Worm (Caenorhabditis elegans): Measurements from ENCODE around the gene ikke-1.
A peak's percentile ranks its signal among the peaks of the same experiment; 100 is the strongest.

ikke-1 gene

ce11 chrIII:9075539-9075938, 25.0 kb upstream of the ikke-1 start, which contains the start of gene F02A9.7:
Gene F02A9.7 (minus strand): TSS chrIII:9075639.
- TF ChIP-seq zip-11 (GFP tag; IDR thresholded peaks at IDR 0.05) (no peak), dmd-6 (GFP tag; IDR thresholded peaks at IDR 0.05) (no peak), lim-7 (GFP tag; IDR thresholded peaks at IDR 0.05) (no peak), zag-1 (tag; optimal IDR thresholded peaks at IDR 0.05) (no peak), ceh-28 (tag; optimal IDR thresholded peaks at IDR 0.05) (no peak), hlh-11 (tag; optimal IDR thresholded peaks at IDR 0.05) (no peak), saeg-2 (GFP tag; IDR thresholded peaks at IDR 0.05) (no peak), hlh-30 (tag; optimal IDR thresholded peaks at IDR 0.05; ENCODE audit: insufficient read depth) (no peak), nhr-28 (tag; optimal IDR thresholded peaks at IDR 0.05) (no peak), zfp-3 (GFP tag; conservative IDR thresholded peaks at IDR 0.05) (no peak), nhr-102 (tag; optimal IDR thresholded peaks at IDR 0.05) (no peak), cey-2 (tag; optimal IDR thresholded peaks at IDR 0.05; ENCODE audit: borderline replicate concordance, insufficient read depth) (no peak), sdz-12 (GFP tag; optimal IDR thresholded peaks at IDR 0.05) (no peak), mes-2 (tag; optimal IDR thresholded peaks at IDR 0.05; ENCODE audit: poor library complexity, severe bottlenecking) (no peak)

DNA sequence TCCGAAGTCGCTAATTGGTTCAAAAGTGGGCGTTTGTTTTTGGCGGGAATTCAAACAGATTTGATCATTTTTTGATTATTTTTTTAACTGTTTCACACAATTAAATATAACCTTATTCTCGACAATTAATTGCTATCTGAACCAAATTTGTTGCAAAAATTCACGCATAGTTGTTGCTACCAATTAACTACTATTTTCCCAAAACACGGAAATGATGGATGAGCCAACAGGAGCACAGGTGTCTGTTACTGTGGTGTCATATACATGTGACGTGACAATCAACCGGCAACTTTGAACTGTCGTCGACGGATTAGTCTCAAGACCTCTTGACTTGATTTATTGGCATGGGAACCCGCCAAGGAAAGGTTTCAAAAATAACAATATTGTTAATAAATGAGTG, 22.2 kb upstream of the ikke-1 start:
- TF ChIP-seq unc-62 (GFP tag; optimal IDR thresholded peaks at IDR 0.05 in 1 of 2) (peak in 1 of 2 experiments; percentile 93), unc-62 (tag; optimal IDR thresholded peaks at IDR 0.05) (no peak), nhr-76 (tag; optimal IDR thresholded peaks at IDR 0.05) (no peak)

- TF ChIP-seq nhr-111 (GFP tag; optimal IDR thresholded peaks at IDR 0.05) (no peak), fos-1 (tag; optimal IDR thresholded peaks at IDR 0.05) (no peak), ceh-44 (GFP tag; IDR thresholded peaks at IDR 0.05) (no peak), Y48G9A.11 (GFP tag; IDR thresholded peaks at IDR 0.05) (no peak), ztf-7 (tag; optimal IDR thresholded peaks at IDR 0.05) (no peak), mdt-29 (GFP tag; IDR thresholded peaks at IDR 0.05) (no peak), mes-2 (tag; optimal IDR thresholded peaks at IDR 0.05; ENCODE audit: poor library complexity, severe bottlenecking) (no peak), F26F4.8 (GFP tag; conservative IDR thresholded peaks at IDR 0.05) (no peak), madf-5 (GFP tag; IDR thresholded peaks at IDR 0.05) (no peak), mxl-2 (GFP tag; conservative IDR thresholded peaks at IDR 0.05) (no peak), mep-1 (tag; optimal IDR thresholded peaks at IDR 0.05) (no peak), nhr-102 (tag; optimal IDR thresholded peaks at IDR 0.05) (no peak), zag-1 (tag; optimal IDR thresholded peaks at IDR 0.05) (no peak)
Observed at ce11 chrIII:9071372-9071771, 20.9 kb upstream of the ikke-1 start, which contains the start of gene lin-12. Gene lin-12 (minus strand): TSS chrIII:9071472.

- TF ChIP-seq nhr-102 (tag; optimal IDR thresholded peaks at IDR 0.05): no peak
- peak; percentile 1 for TF ChIP-seq dve-1 (tag; optimal IDR thresholded peaks at IDR 0.05; ENCODE audit: insufficient read depth)
- TF ChIP-seq pqm-1 (tag; optimal IDR thresholded peaks at IDR 0.05): peak; percentile 59
- peak; percentile 71 for TF ChIP-seq aha-1 (tag)
Observed at ce11 chrIII:9069712-9070111, 19.2 kb upstream of the ikke-1 start.

DNA sequence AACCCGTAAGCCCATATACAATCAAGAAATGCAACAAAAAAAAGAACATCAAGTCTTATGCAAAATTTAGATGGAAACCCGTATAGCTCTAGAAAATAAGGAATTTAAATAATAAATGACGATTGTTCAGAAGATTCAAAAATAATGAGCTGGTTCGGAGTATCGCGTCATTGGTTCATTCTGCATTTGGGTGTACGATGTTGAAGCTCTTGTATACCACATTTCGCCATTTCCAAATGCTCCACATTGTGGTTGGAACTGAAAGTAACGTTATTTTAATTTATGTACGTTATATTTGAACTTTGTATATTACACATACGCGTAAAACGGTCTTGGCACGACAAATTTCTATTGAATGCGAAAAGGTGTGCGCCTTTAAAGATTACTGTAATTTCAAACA, 9.8 kb upstream of the ikke-1 start:
- TF ChIP-seq nhr-42 (GFP tag; IDR thresholded peaks at IDR 0.05) (0 out of 2 replicates have a peak, but pooled peaks have one; percentile 16), snpc-4 (tag; optimal IDR thresholded peaks at IDR 0.05) (no peak), nhr-102 (tag; optimal IDR thresholded peaks at IDR 0.05) (peak; percentile 38), dmd-9 (GFP tag; IDR thresholded peaks at IDR 0.05) (no peak), nhr-41 (GFP tag; IDR thresholded peaks at IDR 0.05) (0 out of 2 replicates have a peak, but pooled peaks have one; percentile 5), pha-4 (GFP tag; IDR thresholded peaks at IDR 0.05) (peak; percentile 70; the same call in 1 of the 2 replicates), pha-4 (tag; optimal IDR thresholded peaks at IDR 0.05) (no peak), dve-1 (tag; optimal IDR thresholded peaks at IDR 0.05; ENCODE audit: insufficient read depth) (peak; percentile 73), lir-3 (tag; optimal IDR thresholded peaks at IDR 0.05) (no peak), ceh-62 (tag; optimal IDR thresholded peaks at IDR 0.05) (no peak), hlh-11 (tag; optimal IDR thresholded peaks at IDR 0.05) (peak; percentile 50), mes-2 (tag; optimal IDR thresholded peaks at IDR 0.05; ENCODE audit: poor library complexity, severe bottlenecking) (peak; percentile 0), mdt-29 (GFP tag; IDR thresholded peaks at IDR 0.05) (peak; percentile 28; the same call in 1 of the 2 replicates), mep-1 (tag; optimal IDR thresholded peaks at IDR 0.05) (peak; percentile 53), lsy-2 (tag; optimal IDR thresholded peaks at IDR 0.05) (peak in 1 of 2 experiments; percentile 55), zfp-3 (GFP tag; conservative IDR thresholded peaks at IDR 0.05) (peak; percentile 91), T26A8.4 (GFP tag; IDR thresholded peaks at IDR 0.05) (peak; percentile 66), lin-38 (GFP tag; IDR thresholded peaks at IDR 0.05) (peak; percentile 60), spr-1 (tag; optimal IDR thresholded peaks at IDR 0.05) (peak; percentile 39), jun-1 (tag; optimal IDR thresholded peaks at IDR 0.05) (no peak)

Data from whole organism, L4 larva.